Worm (Caenorhabditis elegans) whole organism, L4 larva: ENCODE measurements around the gene F14H12.2.

ENCODE experiments used
- ceh-82 ChIP-seq: sonication (generic microtip); optimal IDR thresholded peaks from 2 replicates; lab custom pipeline; 2017; ENCODE audit warnings: missing biosample characterization, missing genetic modification characterization
- lsy-2 ChIP-seq, 2 experiments: fragments of 150-350 bp in 1 of 2; sonication (generic microtip) in 1 of 2; optimal IDR thresholded peaks; 2 replicates each; lab custom pipeline; 2014 to 2017; ENCODE audit warnings: missing biosample characterization in 2 of 2, missing genetic modification characterization in 2 of 2
- zip-11 ChIP-seq: fragments of 200-800 bp; sonication (Bioruptor generic); IDR thresholded peaks from 2 replicates; pipeline ENCODE4 v1.3.6; 2022; ENCODE audit warnings: missing genetic modification characterization, missing compliant biosample characterization

- TF ChIP-seq lsy-2 (tag; optimal IDR thresholded peaks at IDR 0.05; lab: Kevin White, UChicago) (no peak), zip-11 (no peak), ceh-82 (tag; lab: Kevin White, UChicago) (no peak)
Measured at ce11 chrX:4377689-4378088, 27.4 kb downstream of the F14H12.2 start, which contains the start of gene R160.12.
